Fruit fly (Drosophila melanogaster): ENCODE measurements around the gene Cpr67Fb.

The Cpr67Fb gene

dm6 chr3L:10891414-10891813, 2.6 kb upstream of the Cpr67Fb start, which contains the start of gene Cpr67Fa2:
TSS of gene Cpr67Fa2 (plus strand) at chr3L:10891714.
- TF ChIP-seq lz (GFP tag; optimal IDR thresholded peaks at IDR 0.05) = no peak
- no peak for TF ChIP-seq Eip75B (GFP tag; optimal IDR thresholded peaks at IDR 0.05)
- no peak for TF ChIP-seq Eip78C (GFP tag)
- no peak for TF ChIP-seq CG31627 (GFP tag; optimal IDR thresholded peaks at IDR 0.05)
- no peak for TF ChIP-seq Ets21C (GFP tag; optimal IDR thresholded peaks at IDR 0.05)
- no peak for TF ChIP-seq CG10669 (GFP tag; optimal IDR thresholded peaks at IDR 0.05)
- no peak for TF ChIP-seq CG6808 (GFP tag; optimal IDR thresholded peaks at IDR 0.05)
- TF ChIP-seq achi (GFP tag; optimal IDR thresholded peaks at IDR 0.05) = no peak
- TF ChIP-seq CG7368 (GFP tag; optimal IDR thresholded peaks at IDR 0.05) = no peak
- no peak for TF ChIP-seq Gug (GFP tag; IDR thresholded peaks at IDR 0.05)
- TF ChIP-seq Ets96B (tag; optimal IDR thresholded peaks at IDR 0.05) = no peak

- TF ChIP-seq esn (GFP tag; optimal IDR thresholded peaks at IDR 0.05) (peak; percentile 4), CG6792 (GFP tag; optimal IDR thresholded peaks at IDR 0.05) (no peak)
Observed at dm6 chr3L:10893156-10893784, 703 bp upstream of the Cpr67Fb start.

- TF ChIP-seq vri (GFP tag; optimal IDR thresholded peaks at IDR 0.05) (peak; percentile 70), CG8119 (GFP tag; IDR thresholded peaks at IDR 0.05) (no peak), svp (GFP tag) (peak; percentile 81), topi (GFP tag; optimal IDR thresholded peaks at IDR 0.05) (no peak), CG3032 (tag; optimal IDR thresholded peaks at IDR 0.05) (no peak), achi (GFP tag; optimal IDR thresholded peaks at IDR 0.05) (no peak)
Observed at dm6 chr3L:10896923-10897322, 3.0 kb downstream of the Cpr67Fb start.

- peak; percentile 22 for TF ChIP-seq OdsH (GFP tag; optimal IDR thresholded peaks at IDR 0.05)
- peak; percentile 7 for TF ChIP-seq Met (GFP tag; optimal IDR thresholded peaks at IDR 0.05)
- peak; percentile 39 for TF ChIP-seq net (GFP tag; optimal IDR thresholded peaks at IDR 0.05)
- no peak for TF ChIP-seq Sox102F (GFP tag; optimal IDR thresholded peaks at IDR 0.05)
- TF ChIP-seq esn (GFP tag; optimal IDR thresholded peaks at IDR 0.05) = no peak
- TF ChIP-seq topi (GFP tag; optimal IDR thresholded peaks at IDR 0.05) = no peak
- no peak for TF ChIP-seq CG8632 (GFP tag; optimal IDR thresholded peaks at IDR 0.05)
- peak; percentile 28 for TF ChIP-seq pdm3 (GFP tag; optimal IDR thresholded peaks at IDR 0.05)
- TF ChIP-seq CG15336 (GFP tag; IDR thresholded peaks at IDR 0.05) = no peak; the same call in 1 of the 2 replicates
- peak; percentile 49 for TF ChIP-seq fkh (GFP tag; optimal IDR thresholded peaks at IDR 0.05)
- peak; percentile 44 for TF ChIP-seq dsx (GFP tag; optimal IDR thresholded peaks at IDR 0.05; ENCODE audit: poor library complexity, severe bottlenecking)
- TF ChIP-seq CG8319 (GFP tag; optimal IDR thresholded peaks at IDR 0.05) = no peak
- TF ChIP-seq Hr4 (GFP tag; optimal IDR thresholded peaks at IDR 0.05) = peak; percentile 32
- TF ChIP-seq Ets96B (tag; optimal IDR thresholded peaks at IDR 0.05) = no peak
- peak; percentile 35 for TF ChIP-seq vri (GFP tag; optimal IDR thresholded peaks at IDR 0.05)
- no peak for TF ChIP-seq Ets21C (GFP tag; optimal IDR thresholded peaks at IDR 0.05)
- peak; percentile 65 for TF ChIP-seq Eip78C (GFP tag)
- no peak for TF ChIP-seq CG6808 (GFP tag; optimal IDR thresholded peaks at IDR 0.05)
- TF ChIP-seq spab (GFP tag; optimal IDR thresholded peaks at IDR 0.05) = no peak
- TF ChIP-seq CG1621 (tag; optimal IDR thresholded peaks at IDR 0.05) = no peak
- no peak for TF ChIP-seq CG4318 (GFP tag; optimal IDR thresholded peaks at IDR 0.05)
- TF ChIP-seq CG10669 (GFP tag; optimal IDR thresholded peaks at IDR 0.05) = no peak
- TF ChIP-seq Lpt (GFP tag; optimal IDR thresholded peaks at IDR 0.05) = peak; percentile 24
- TF ChIP-seq lz (GFP tag; optimal IDR thresholded peaks at IDR 0.05) = no peak
- TF ChIP-seq CG16779 (tag; optimal IDR thresholded peaks at IDR 0.05) = peak; percentile 19
- TF ChIP-seq acj6 (GFP tag; optimal IDR thresholded peaks at IDR 0.05) = peak; percentile 39
- no peak for TF ChIP-seq Eip93F (GFP tag; optimal IDR thresholded peaks at IDR 0.05)
- no peak for TF ChIP-seq Gug (GFP tag; IDR thresholded peaks at IDR 0.05)
- TF ChIP-seq cyc (GFP tag; optimal IDR thresholded peaks at IDR 0.05) = no peak
- no peak for TF ChIP-seq CG6276 (GFP tag; optimal IDR thresholded peaks at IDR 0.05)
- no peak for TF ChIP-seq CG3919 (GFP tag; optimal IDR thresholded peaks at IDR 0.05)
- no peak for TF ChIP-seq CG32006 (GFP tag; optimal IDR thresholded peaks at IDR 0.05)
- TF ChIP-seq svp (GFP tag) = peak; percentile 61
- no peak for TF ChIP-seq CG10631 (GFP tag; optimal IDR thresholded peaks at IDR 0.05)
- peak; percentile 3 for TF ChIP-seq Smox (GFP tag; optimal IDR thresholded peaks at IDR 0.05)
- TF ChIP-seq Sox14 (GFP tag; optimal IDR thresholded peaks at IDR 0.05) = peak; percentile 61
Observed at dm6 chr3L:10897534-10898255, 3.7 kb downstream of the Cpr67Fb start.

All from whole organism, prepupa.